Worm (Caenorhabditis elegans) whole organism, L3 larva: ENCODE measurements around the gene emb-1.

ENCODE experiments used
- ceh-28 ChIP-seq: fragments of 150-350 bp; optimal IDR thresholded peaks from 2 replicates; lab custom pipeline; 2014; ENCODE audit warnings: missing biosample characterization, missing genetic modification reagents, missing genetic modification characterization
- ceh-9 ChIP-seq: sonication (generic microtip); optimal IDR thresholded peaks from 2 replicates; lab custom pipeline; 2018; ENCODE audit warnings: missing biosample characterization, missing genetic modification characterization
- nfya-1 ChIP-seq: sonication (generic microtip); optimal IDR thresholded peaks from 2 replicates; lab custom pipeline; 2017; ENCODE audit warnings: missing genetic modification characterization, mild to moderate bottlenecking, missing compliant biosample characterization, antibody characterized with exemption, moderate library complexity; ENCODE audit not compliant: insufficient read depth
- nhr-11 ChIP-seq: fragments of 150-350 bp; optimal IDR thresholded peaks from 2 replicates; lab custom pipeline; 2014; ENCODE audit warnings: missing biosample characterization, missing genetic modification characterization
- nhr-12 ChIP-seq: fragments of 150-350 bp; optimal IDR thresholded peaks from 2 replicates; lab custom pipeline; 2014; ENCODE audit warnings: missing biosample characterization, missing genetic modification characterization
- nhr-25 ChIP-seq: sonication (generic microtip); optimal IDR thresholded peaks from 2 replicates; lab custom pipeline; 2017; ENCODE audit warnings: missing biosample characterization, missing genetic modification characterization
- sea-2 ChIP-seq: fragments of 150-350 bp; sonication (generic microtip); optimal IDR thresholded peaks from 4 replicates; lab custom pipeline; 2014; ENCODE audit warnings: missing biosample characterization, missing genetic modification reagents, missing genetic modification characterization
- skn-1 ChIP-seq: fragments of 150-350 bp; optimal IDR thresholded peaks from 2 replicates; lab custom pipeline; 2014; ENCODE audit warnings: missing biosample characterization, missing genetic modification characterization
- unc-62 ChIP-seq: fragments of 150-350 bp; sonication (generic microtip); optimal IDR thresholded peaks from 4 replicates; lab custom pipeline; 2014; ENCODE audit warnings: missing biosample characterization, missing genetic modification reagents, missing genetic modification characterization

DNA sequence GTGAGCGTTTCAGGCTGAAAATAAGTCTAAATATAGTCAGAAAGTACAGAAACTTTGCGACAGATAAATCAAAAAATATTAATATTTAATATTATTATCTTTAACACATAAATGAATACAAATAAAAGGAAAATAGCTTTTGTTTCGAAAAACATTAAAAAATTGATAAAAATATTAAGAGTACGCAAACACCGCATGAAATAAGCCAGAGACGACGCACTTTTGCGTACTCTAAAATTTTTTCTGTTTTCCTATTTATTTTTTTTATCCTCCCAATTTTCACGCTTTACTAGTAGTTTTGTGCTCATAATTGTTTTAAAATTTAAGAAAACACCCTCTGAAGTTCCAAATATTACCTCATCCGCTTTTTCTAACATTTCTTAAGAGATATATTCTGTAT lies 20.1 kb upstream of the emb-1 start, which contains the start of the genes rbm-42 and grwd-1:
- TF ChIP-seq nhr-25 (tag; lab: Kevin White, UChicago) (no peak), nfya-1 (tag; lab: Kevin White, UChicago) (no peak), skn-1 (tag; lab: Kevin White, UChicago) (no peak), ceh-28 (tag; lab: Kevin White, UChicago) (no peak), nhr-12 (tag; lab: Kevin White, UChicago) (no peak), ceh-9 (no peak), unc-62 (GFP tag; lab: Kevin White, UChicago) (no peak), nhr-11 (no peak), sea-2 (GFP tag; lab: Kevin White, UChicago) (no peak)
